Worm (Caenorhabditis elegans) whole organism, young adult: Measurements from ENCODE around the gene dars-2.

Experiments
- B0019.2 ChIP-seq: fragments of 200-800 bp; sonication (Bioruptor generic); conservative IDR thresholded peaks from 2 replicates; pipeline ENCODE4 v1.3.6; 2022; ENCODE audit warnings: missing genetic modification reagents, missing genetic modification characterization, missing compliant biosample characterization
- C17E4.6 ChIP-seq: fragments of 200-800 bp; sonication (Bioruptor generic); IDR thresholded peaks from 2 replicates; pipeline ENCODE4 v1.3.6; 2022; ENCODE audit warnings: missing genetic modification reagents, missing genetic modification characterization, missing compliant biosample characterization
- D2030.7 ChIP-seq: fragments of 200-800 bp; sonication (Bioruptor generic); IDR thresholded peaks from 2 replicates; pipeline ENCODE4 v1.3.6; 2022; ENCODE audit warnings: missing genetic modification reagents, missing genetic modification characterization, missing compliant biosample characterization
- F10E7.11 ChIP-seq: sonication (generic microtip); optimal IDR thresholded peaks from 2 replicates; lab custom pipeline; 2017; ENCODE audit warnings: mild to moderate bottlenecking, missing genetic modification characterization, moderate library complexity, missing compliant biosample characterization
- F49E8.2 ChIP-seq: sonication (generic microtip); optimal IDR thresholded peaks from 3 replicates; lab custom pipeline; 2017; ENCODE audit warnings: missing genetic modification characterization, mild to moderate bottlenecking, missing compliant biosample characterization, antibody characterized with exemption, moderate library complexity; ENCODE audit not compliant: insufficient read depth
- K11D2.4 ChIP-seq: fragments of 200-800 bp; sonication (Bioruptor generic); IDR thresholded peaks from 2 replicates; pipeline ENCODE4 v1.3.6; 2022; ENCODE audit warnings: missing genetic modification reagents, missing genetic modification characterization, missing compliant biosample characterization
- Y67H2A.10 ChIP-seq: fragments of 200-800 bp; sonication (Bioruptor generic); conservative IDR thresholded peaks from 2 replicates; pipeline ENCODE4 v1.3.6; 2022; ENCODE audit warnings: missing genetic modification reagents, missing genetic modification characterization, missing compliant biosample characterization
- ama-1 ChIP-seq, 3 experiments: fragments of 150-350 bp in 1 of 3; sonication (generic microtip) in 2 of 3; optimal IDR thresholded peaks; 2 replicates each; lab custom pipeline; 2014 to 2018; ENCODE audit warnings: missing biosample characterization in 2 of 3, missing genetic modification characterization in 2 of 3, missing genetic modification reagents in 2 of 3
- aptf-2 ChIP-seq: fragments of 200-800 bp; sonication (Bioruptor generic); conservative IDR thresholded peaks from 2 replicates; pipeline ENCODE4 v1.3.6; 2022; ENCODE audit warnings: missing genetic modification reagents, missing genetic modification characterization, missing compliant biosample characterization
- athp-1 ChIP-seq: sonication (generic microtip); optimal IDR thresholded peaks from 2 replicates; lab custom pipeline; 2017; ENCODE audit warnings: mild to moderate bottlenecking, missing genetic modification characterization, missing compliant biosample characterization
- attf-3 ChIP-seq: fragments of 200-800 bp; sonication (Bioruptor generic); conservative IDR thresholded peaks from 2 replicates; pipeline ENCODE4 v1.3.6; 2022; ENCODE audit warnings: missing genetic modification reagents, missing genetic modification characterization, missing compliant biosample characterization
- attf-5 ChIP-seq: fragments of 200-800 bp; sonication (Bioruptor generic); optimal IDR thresholded peaks from 2 replicates; lab custom pipeline; 2018; ENCODE audit warnings: mild to moderate bottlenecking, missing genetic modification characterization, missing compliant biosample characterization
- attf-6 ChIP-seq: fragments of 200-800 bp; sonication (Bioruptor generic); IDR thresholded peaks from 2 replicates; pipeline ENCODE4 v1.3.6; 2022; ENCODE audit warnings: missing genetic modification reagents, missing genetic modification characterization, missing compliant biosample characterization
- bed-1 ChIP-seq: fragments of 200-800 bp; sonication (Bioruptor generic); IDR thresholded peaks from 2 replicates; pipeline ENCODE4 v1.3.6; 2022; ENCODE audit warnings: missing genetic modification reagents, missing genetic modification characterization, missing compliant biosample characterization
- cebp-2 ChIP-seq: fragments of 200-800 bp; sonication (Bioruptor generic); IDR thresholded peaks from 2 replicates; pipeline ENCODE4 v1.3.6; 2022; ENCODE audit warnings: missing genetic modification characterization, missing compliant biosample characterization
- ceh-91 ChIP-seq: fragments of 200-800 bp; sonication (Bioruptor generic); IDR thresholded peaks from 2 replicates; pipeline ENCODE4 v1.3.6; 2022; ENCODE audit warnings: missing genetic modification reagents, missing genetic modification characterization, missing compliant biosample characterization
- dpl-1 ChIP-seq: fragments of 150-350 bp; optimal IDR thresholded peaks from 2 replicates; lab custom pipeline; 2014; ENCODE audit warnings: missing biosample characterization, missing genetic modification reagents, missing genetic modification characterization
- efl-1 ChIP-seq: fragments of 150-350 bp; optimal IDR thresholded peaks from 2 replicates; lab custom pipeline; 2014; ENCODE audit warnings: missing biosample characterization, missing genetic modification reagents, missing genetic modification characterization
- egrh-3 ChIP-seq: fragments of 200-800 bp; sonication (Bioruptor generic); IDR thresholded peaks from 2 replicates; pipeline ENCODE4 v1.3.6; 2022; ENCODE audit warnings: missing genetic modification reagents, missing genetic modification characterization, missing compliant biosample characterization
- fkh-3 ChIP-seq: sonication (generic microtip); optimal IDR thresholded peaks from 2 replicates; lab custom pipeline; 2016; ENCODE audit warnings: mild to moderate bottlenecking, missing genetic modification characterization, missing compliant biosample characterization
- hrde-1 ChIP-seq: sonication (generic microtip); optimal IDR thresholded peaks from 2 replicates; lab custom pipeline; 2016; ENCODE audit warnings: missing genetic modification characterization, mild to moderate bottlenecking, missing compliant biosample characterization, moderate library complexity, missing genotype, missing genetic modification reagents, borderline replicate concordance
- lag-1 ChIP-seq: fragments of 200-800 bp; sonication (Bioruptor generic); IDR thresholded peaks from 2 replicates; pipeline ENCODE4 v1.3.6; 2022; ENCODE audit warnings: missing genetic modification reagents, missing genetic modification characterization, missing compliant biosample characterization
- let-607 ChIP-seq, 2 experiments: fragments of 200-800 bp in 1 of 2; sonication (Bioruptor generic) in 1 of 2; sonication (generic microtip) in 1 of 2; optimal IDR thresholded peaks; 2 replicates each; lab custom pipeline; 2016 to 2018; ENCODE audit warnings: mild to moderate bottlenecking in 2 of 2, missing compliant biosample characterization in 2 of 2, missing genetic modification characterization in 2 of 2, moderate library complexity in 2 of 2, missing genotype in 1 of 2
- lin-35 ChIP-seq, 3 experiments: fragments of 150-350 bp in 2 of 3; sonication (generic microtip) in 1 of 3; optimal IDR thresholded peaks; 2 replicates each; lab custom pipeline; 2014 to 2018; ENCODE audit warnings: missing biosample characterization in 3 of 3, missing genetic modification characterization in 3 of 3, missing genetic modification reagents in 3 of 3
- lsl-1 ChIP-seq: fragments of 200-800 bp; sonication (Bioruptor generic); optimal IDR thresholded peaks from 2 replicates; lab custom pipeline; 2018; ENCODE audit warnings: mild to moderate bottlenecking, missing genetic modification characterization, moderate library complexity, missing compliant biosample characterization
- madf-3 ChIP-seq: fragments of 200-800 bp; sonication (Bioruptor generic); IDR thresholded peaks from 2 replicates; pipeline ENCODE4 v1.3.6; 2022; ENCODE audit warnings: missing genetic modification reagents, missing genetic modification characterization, missing compliant biosample characterization
- madf-6 ChIP-seq: fragments of 200-800 bp; sonication (Bioruptor generic); IDR thresholded peaks from 2 replicates; pipeline ENCODE4 v1.3.6; 2022; ENCODE audit warnings: missing genetic modification reagents, missing genetic modification characterization, missing compliant biosample characterization
- mcd-1 ChIP-seq: fragments of 200-800 bp; sonication (Bioruptor generic); IDR thresholded peaks from 2 replicates; pipeline ENCODE4 v1.3.6; 2022; ENCODE audit warnings: missing genetic modification reagents, missing genetic modification characterization, missing compliant biosample characterization
- mel-28 ChIP-seq: sonication (generic microtip); optimal IDR thresholded peaks from 2 replicates; lab custom pipeline; 2016; ENCODE audit warnings: borderline replicate concordance, mild to moderate bottlenecking, missing genetic modification characterization, missing compliant biosample characterization
- mxl-1 ChIP-seq: sonication (generic microtip); optimal IDR thresholded peaks from 2 replicates; lab custom pipeline; 2016; ENCODE audit warnings: missing genetic modification characterization, missing compliant biosample characterization
- nfya-1 ChIP-seq: sonication (generic microtip); optimal IDR thresholded peaks from 2 replicates; lab custom pipeline; 2017; ENCODE audit warnings: antibody characterized with exemption, missing compliant biosample characterization, missing genetic modification characterization, borderline replicate concordance; ENCODE audit not compliant: insufficient read depth
- nfyb-1 ChIP-seq: fragments of 200-800 bp; sonication (Bioruptor generic); IDR thresholded peaks from 2 replicates; pipeline ENCODE4 v1.3.6; 2022; ENCODE audit warnings: missing genetic modification reagents, missing genetic modification characterization, missing compliant biosample characterization
- pbrm-1 ChIP-seq: fragments of 200-800 bp; sonication (Bioruptor generic); IDR thresholded peaks from 2 replicates; pipeline ENCODE4 v1.3.6; 2022; ENCODE audit warnings: missing genetic modification reagents, missing genetic modification characterization, missing compliant biosample characterization
- rcor-1 ChIP-seq: fragments of 200-800 bp; sonication (Bioruptor generic); IDR thresholded peaks from 2 replicates; pipeline ENCODE4 v1.3.6; 2022; ENCODE audit warnings: missing genetic modification reagents, missing genetic modification characterization, missing compliant biosample characterization
- snpc-1.1 ChIP-seq: sonication (generic microtip); optimal IDR thresholded peaks from 2 replicates; lab custom pipeline; 2017; ENCODE audit warnings: missing genetic modification characterization, mild to moderate bottlenecking, missing compliant biosample characterization, antibody characterized with exemption, moderate library complexity, missing genotype, missing genetic modification reagents; ENCODE audit not compliant: insufficient read depth
- snpc-4 ChIP-seq, 5 experiments: fragments of 150-350 bp in 1 of 5; sonication (generic microtip) in 4 of 5; optimal IDR thresholded peaks; 2 replicates each; lab custom pipeline; 2014 to 2018; ENCODE audit warnings: missing genetic modification characterization in 5 of 5, missing biosample characterization in 3 of 5, antibody characterized with exemption in 2 of 5, mild to moderate bottlenecking in 2 of 5, missing compliant biosample characterization in 2 of 5, missing genotype in 2 of 5, moderate library complexity in 2 of 5, missing genetic modification reagents in 1 of 5
- somi-1 ChIP-seq: fragments of 200-800 bp; sonication (Bioruptor generic); optimal IDR thresholded peaks from 2 replicates; lab custom pipeline; 2018; ENCODE audit warnings: mild to moderate bottlenecking, missing genetic modification characterization, missing compliant biosample characterization
- sptf-2 ChIP-seq: fragments of 200-800 bp; sonication (Bioruptor generic); optimal IDR thresholded peaks from 2 replicates; lab custom pipeline; 2018; ENCODE audit warnings: mild to moderate bottlenecking, missing genetic modification characterization, missing compliant biosample characterization
- zfh-2 ChIP-seq: fragments of 200-800 bp; sonication (Bioruptor generic); conservative IDR thresholded peaks from 2 replicates; pipeline ENCODE4 v1.3.6; 2022; ENCODE audit warnings: missing genetic modification reagents, missing genetic modification characterization, missing compliant biosample characterization
- ztf-18 ChIP-seq: sonication (generic microtip); optimal IDR thresholded peaks from 2 replicates; lab custom pipeline; 2016; ENCODE audit warnings: missing genotype, mild to moderate bottlenecking, missing genetic modification characterization, missing compliant biosample characterization

Gene dars-2

ce11 chrV:12038783-12039182 lies 9.8 kb upstream of the dars-2 start:
- TF ChIP-seq ama-1 (optimal IDR thresholded peaks at IDR 0.05; lab: Kevin White, UChicago) (peak; percentile 57), ama-1 (GFP tag; optimal IDR thresholded peaks at IDR 0.05; lab: Kevin White, UChicago) (no peak), ztf-18 (tag; lab: Kevin White, UChicago) (peak; percentile 20), rcor-1 (0 out of 2 replicates have a peak, but pooled peaks have one; percentile 25), C17E4.6 (GFP tag; lab: Robert Waterston, UW) (no peak), zfh-2 (GFP tag; lab: Robert Waterston, UW) (peak; percentile 95), sptf-2 (peak; percentile 60), egrh-3 (GFP tag; lab: Robert Waterston, UW) (peak; percentile 63; the same call in 1 of the 2 replicates), mcd-1 (GFP tag; lab: Robert Waterston, UW) (peak; percentile 42), attf-6 (GFP tag; lab: Robert Waterston, UW) (no peak)

DNA sequence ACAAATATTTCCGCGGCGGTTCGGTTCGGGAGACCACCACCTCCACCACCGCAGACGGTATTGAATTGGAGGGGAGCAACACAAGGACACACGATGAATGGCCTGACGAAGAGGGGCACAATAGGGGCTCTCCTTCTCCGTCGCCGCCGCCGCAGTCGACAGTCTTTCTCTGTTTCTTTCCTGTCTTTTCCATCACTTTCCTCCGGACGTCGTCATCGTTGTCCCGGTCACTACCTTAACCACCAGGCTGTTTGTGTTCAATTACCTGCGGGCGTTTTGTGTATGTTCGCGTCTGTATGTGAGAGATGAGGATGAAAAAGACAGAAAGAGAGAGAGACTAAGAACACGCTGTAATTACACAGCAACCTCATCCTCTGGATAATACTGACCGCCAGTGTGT lies 8.8 kb upstream of the dars-2 start:
- TF ChIP-seq mcd-1 (GFP tag; lab: Robert Waterston, UW) (0 out of 2 replicates have a peak, but pooled peaks have one; percentile 23), cebp-2 (GFP tag; lab: Robert Waterston, UW) (0 out of 2 replicates have a peak, but pooled peaks have one; percentile 40), nfyb-1 (0 out of 2 replicates have a peak, but pooled peaks have one; percentile 25), zfh-2 (GFP tag; lab: Robert Waterston, UW) (peak; percentile 84), snpc-1.1 (tag; lab: Kevin White, UChicago) (no peak), aptf-2 (GFP tag; lab: Robert Waterston, UW) (no peak)

- TF ChIP-seq mxl-1 (no peak), bed-1 (GFP tag; lab: Robert Waterston, UW) (no peak), lsl-1 (GFP tag; lab: Kevin White, UChicago) (peak; percentile 21), hrde-1 (tag; lab: Kevin White, UChicago) (no peak), ceh-91 (GFP tag; lab: Robert Waterston, UW) (no peak), lag-1 (GFP tag; lab: Robert Waterston, UW) (no peak), efl-1 (GFP tag; lab: Kevin White, UChicago) (peak; percentile 86), ztf-18 (tag; lab: Kevin White, UChicago) (no peak), madf-3 (GFP tag; lab: Robert Waterston, UW) (no peak), dpl-1 (GFP tag; lab: Kevin White, UChicago) (peak; percentile 81), attf-5 (GFP tag; lab: Kevin White, UChicago) (peak; percentile 86), attf-3 (GFP tag; lab: Robert Waterston, UW) (no peak), D2030.7 (GFP tag; lab: Robert Waterston, UW) (no peak), pbrm-1 (GFP tag; lab: Robert Waterston, UW) (no peak), Y67H2A.10 (GFP tag; lab: Robert Waterston, UW) (no peak), madf-6 (GFP tag; lab: Robert Waterston, UW) (peak; percentile 60; the same call in 1 of the 2 replicates), mcd-1 (GFP tag; lab: Robert Waterston, UW) (peak; percentile 85), K11D2.4 (GFP tag; lab: Robert Waterston, UW) (no peak), somi-1 (GFP tag; lab: Kevin White, UChicago) (no peak), ama-1 (optimal IDR thresholded peaks at IDR 0.05; lab: Kevin White, UChicago) (no peak), ama-1 (GFP tag; optimal IDR thresholded peaks at IDR 0.05; lab: Kevin White, UChicago) (no peak), mel-28 (tag; lab: Kevin White, UChicago) (no peak), athp-1 (tag; lab: Kevin White, UChicago) (peak; percentile 14), B0019.2 (GFP tag; lab: Robert Waterston, UW) (no peak), nfya-1 (tag; lab: Kevin White, UChicago) (no peak), F10E7.11 (tag; lab: Kevin White, UChicago) (no peak), snpc-4 (GFP tag; optimal IDR thresholded peaks at IDR 0.05; lab: Kevin White, UChicago) (no peak), snpc-4 (tag; optimal IDR thresholded peaks at IDR 0.05; lab: Kevin White, UChicago) (peak in 2 of 4 experiments; percentile 5 to 40), lin-35 (GFP tag; optimal IDR thresholded peaks at IDR 0.05; lab: Kevin White, UChicago) (peak in 1 of 3 experiments; percentile 55), fkh-3 (tag; lab: Kevin White, UChicago) (no peak), F49E8.2 (tag; lab: Kevin White, UChicago) (no peak), let-607 (tag; optimal IDR thresholded peaks at IDR 0.05; lab: Kevin White, UChicago) (no peak), sptf-2 (no peak)
These were observed 7.5 kb upstream of the dars-2 start, which contains the start of the genes kup-1 and F10C2.4 for ce11 chrV:12040823-12041606. Gene kup-1 (minus strand): TSS chrV:12040873. Gene F10C2.4 (plus strand): TSS chrV:12041556.
